Worm (Caenorhabditis elegans) whole organism, L2 larva: Measurements from ENCODE around the gene C17B7.10.

ENCODE experiments used
- nhr-25 ChIP-seq: fragments of 150-350 bp; sonication (generic microtip); optimal IDR thresholded peaks from 3 replicates; lab custom pipeline; 2014; ENCODE audit warnings: missing biosample characterization, missing genetic modification characterization
- nhr-77 ChIP-seq: fragments of 150-350 bp; optimal IDR thresholded peaks from 2 replicates; lab custom pipeline; 2014; ENCODE audit warnings: missing biosample characterization, missing genetic modification characterization
- snpc-4 ChIP-seq: fragments of 150-350 bp; optimal IDR thresholded peaks from 2 replicates; lab custom pipeline; 2014; ENCODE audit warnings: missing biosample characterization, missing genetic modification characterization
- ztf-11 ChIP-seq: sonication (generic microtip); optimal IDR thresholded peaks from 2 replicates; lab custom pipeline; 2017; ENCODE audit warnings: missing biosample characterization, missing genetic modification characterization

- TF ChIP-seq snpc-4 (tag; lab: Kevin White, UChicago) (no peak), nhr-77 (no peak), ztf-11 (tag; lab: Kevin White, UChicago) (no peak), nhr-25 (tag; lab: Kevin White, UChicago) (no peak)
Observed at ce11 chrV:3299437-3299836, 42.4 kb downstream of the C17B7.10 start.
